Worm (Caenorhabditis elegans): ENCODE measurements around the gene C46F11.6.

Gene C46F11.6

ce11 chrIII:3650266-3650665 is 20.0 kb downstream of the C46F11.6 start (continued):
- TF ChIP-seq Y48G9A.11 (GFP tag; IDR thresholded peaks at IDR 0.05): no peak
- no peak for TF ChIP-seq T26A8.4 (GFP tag; IDR thresholded peaks at IDR 0.05)
- no peak for TF ChIP-seq hif-1 (tag; optimal IDR thresholded peaks at IDR 0.05)
- TF ChIP-seq nhr-41 (GFP tag; IDR thresholded peaks at IDR 0.05): no peak
- TF ChIP-seq lir-3 (tag; optimal IDR thresholded peaks at IDR 0.05): no peak
- TF ChIP-seq spr-1 (tag; optimal IDR thresholded peaks at IDR 0.05): no peak
- TF ChIP-seq lin-39 (tag; optimal IDR thresholded peaks at IDR 0.05): no peak
- TF ChIP-seq F44E2.7 (GFP tag; IDR thresholded peaks at IDR 0.05): no peak
- no peak for TF ChIP-seq unc-130 (GFP tag; optimal IDR thresholded peaks at IDR 0.05)
- no peak for TF ChIP-seq skn-1 (tag; optimal IDR thresholded peaks at IDR 0.05)
- TF ChIP-seq hlh-30 (tag; optimal IDR thresholded peaks at IDR 0.05; ENCODE audit: insufficient read depth): no peak
- TF ChIP-seq vab-7 (GFP tag; IDR thresholded peaks at IDR 0.05): no peak
- no peak for TF ChIP-seq spr-3 (GFP tag; optimal IDR thresholded peaks at IDR 0.05)
- TF ChIP-seq egl-27 (tag; optimal IDR thresholded peaks at IDR 0.05): no peak

- TF ChIP-seq snpc-4 (tag; optimal IDR thresholded peaks at IDR 0.05): no peak
- TF ChIP-seq pqm-1 (tag; optimal IDR thresholded peaks at IDR 0.05): peak; percentile 88
- TF ChIP-seq dve-1 (tag; optimal IDR thresholded peaks at IDR 0.05; ENCODE audit: insufficient read depth): peak; percentile 24
- no peak for TF ChIP-seq nhr-77 (tag; optimal IDR thresholded peaks at IDR 0.05)
- TF ChIP-seq ama-1 (optimal IDR thresholded peaks at IDR 0.05): no peak
- TF ChIP-seq dmd-6 (GFP tag; IDR thresholded peaks at IDR 0.05): peak; percentile 74
- TF ChIP-seq F49E8.2 (tag; optimal IDR thresholded peaks at IDR 0.05; ENCODE audit: borderline replicate concordance): no peak
- peak; percentile 60 for TF ChIP-seq nhr-28 (tag; optimal IDR thresholded peaks at IDR 0.05)
Observed at ce11 chrIII:3649305-3649704, 20.9 kb downstream of the C46F11.6 start.

ce11 chrIII:3644075-3644474 is 26.2 kb downstream of the C46F11.6 start, which contains the start of gene unc-93:
TSS of gene unc-93 (plus strand) at chrIII:3644375.
- no peak for TF ChIP-seq daf-12 (tag; optimal IDR thresholded peaks at IDR 0.05)
- TF ChIP-seq ceh-44 (GFP tag; IDR thresholded peaks at IDR 0.05): no peak
- no peak for TF ChIP-seq R02D3.7 (tag; optimal IDR thresholded peaks at IDR 0.05)
- TF ChIP-seq cey-2 (tag; optimal IDR thresholded peaks at IDR 0.05; ENCODE audit: borderline replicate concordance, insufficient read depth): no peak
- TF ChIP-seq lim-7 (GFP tag; IDR thresholded peaks at IDR 0.05): no peak
- TF ChIP-seq sdz-12 (GFP tag; optimal IDR thresholded peaks at IDR 0.05): no peak
- no peak for TF ChIP-seq rbr-2 (tag; optimal IDR thresholded peaks at IDR 0.05)
- TF ChIP-seq nhr-6 (tag; optimal IDR thresholded peaks at IDR 0.05): no peak
- TF ChIP-seq snpc-4 (tag; optimal IDR thresholded peaks at IDR 0.05): no peak
- no peak for TF ChIP-seq egl-27 (tag; optimal IDR thresholded peaks at IDR 0.05)
- no peak for TF ChIP-seq saeg-2 (GFP tag; IDR thresholded peaks at IDR 0.05)
- no peak for TF ChIP-seq arid-1 (GFP tag; conservative IDR thresholded peaks at IDR 0.05)
- no peak for TF ChIP-seq zip-2 (tag; optimal IDR thresholded peaks at IDR 0.05)

ce11 chrIII:3643602-3644001 is 26.6 kb downstream of the C46F11.6 start:
- no peak for TF ChIP-seq F10B5.3 (tag; optimal IDR thresholded peaks at IDR 0.05)
- no peak for TF ChIP-seq ama-1 (optimal IDR thresholded peaks at IDR 0.05)
- TF ChIP-seq mes-2 (tag; optimal IDR thresholded peaks at IDR 0.05; ENCODE audit: poor library complexity, severe bottlenecking): no peak
- TF ChIP-seq ceh-32 (tag; optimal IDR thresholded peaks at IDR 0.05; ENCODE audit: poor library complexity): no peak
- TF ChIP-seq T20F7.1 (GFP tag; optimal IDR thresholded peaks at IDR 0.05): no peak
- no peak for TF ChIP-seq zfp-3 (GFP tag; conservative IDR thresholded peaks at IDR 0.05)
- no peak for TF ChIP-seq dmd-6 (GFP tag; IDR thresholded peaks at IDR 0.05)
- TF ChIP-seq zip-2 (tag; optimal IDR thresholded peaks at IDR 0.05): no peak
- no peak for TF ChIP-seq arid-1 (GFP tag; conservative IDR thresholded peaks at IDR 0.05)
- TF ChIP-seq aha-1 (tag): no peak
- no peak for TF ChIP-seq rbr-2 (tag; optimal IDR thresholded peaks at IDR 0.05)

All from whole organism, L4 larva.